Fruit fly (Drosophila melanogaster) whole organism, wandering third instar larva: ENCODE measurements around the gene Polr2M.

ENCODE experiments used
- Abd-B ChIP-seq: fragments of >200 bp; optimal IDR thresholded peaks from 2 replicates; lab custom pipeline; 2017; ENCODE audit warnings: missing biosample characterization, missing genetic modification characterization
- CG32264 ChIP-seq: fragments of 200-800 bp; sonication (Bioruptor generic); optimal IDR thresholded peaks from 2 replicates; lab custom pipeline; 2016; ENCODE audit warnings: missing biosample characterization, missing genetic modification characterization
- CG9705 ChIP-seq: fragments of 200-800 bp; sonication (Bioruptor generic); optimal IDR thresholded peaks from 2 replicates; lab custom pipeline; 2018; ENCODE audit warnings: missing biosample characterization, mild to moderate bottlenecking, missing genetic modification characterization
- CrebA ChIP-seq: fragments of 200-800 bp; sonication (Bioruptor generic); optimal IDR thresholded peaks from 2 replicates; lab custom pipeline; 2016; ENCODE audit warnings: missing biosample characterization, mild to moderate bottlenecking, missing genetic modification characterization, borderline replicate concordance
- Dfd ChIP-seq: fragments of >200 bp; optimal IDR thresholded peaks from 2 replicates; lab custom pipeline; 2017; ENCODE audit warnings: missing biosample characterization, missing genetic modification characterization
- Dif ChIP-seq: fragments of 200-275, 200-300 bp; sonication (Bioruptor generic); optimal IDR thresholded peaks from 2 replicates; lab custom pipeline; 2018; ENCODE audit warnings: missing biosample characterization, missing genetic modification characterization; ENCODE audit not compliant: partially characterized antibody
- GATAd ChIP-seq: sonication (Bioruptor generic); optimal IDR thresholded peaks from 2 replicates; lab custom pipeline; 2016; ENCODE audit warnings: missing biosample characterization, missing genetic modification characterization
- HLH106 ChIP-seq: fragments of 200-800 bp; optimal IDR thresholded peaks from 3 replicates; lab custom pipeline; 2019; ENCODE audit warnings: missing biosample characterization, mild to moderate bottlenecking, missing genetic modification characterization, moderate library complexity
- Hnf4 ChIP-seq: fragments of 200-800 bp; sonication (Bioruptor generic); optimal IDR thresholded peaks from 2 replicates; lab custom pipeline; 2016; ENCODE audit warnings: missing biosample characterization, mild to moderate bottlenecking, missing genetic modification characterization
- Hr78 ChIP-seq: fragments of >200 bp; optimal IDR thresholded peaks from 2 replicates; lab custom pipeline; 2017; ENCODE audit warnings: missing biosample characterization, missing genetic modification characterization
- Hr83 ChIP-seq: fragments of 200-300 bp; sonication (Bioruptor generic); optimal IDR thresholded peaks from 2 replicates; lab custom pipeline; 2016; ENCODE audit warnings: missing biosample characterization, mild to moderate bottlenecking, missing genetic modification characterization, moderate library complexity; ENCODE audit not compliant: poor library complexity, severe bottlenecking
- Jra ChIP-seq: sonication (Bioruptor generic); optimal IDR thresholded peaks from 2 replicates; lab custom pipeline; 2016; ENCODE audit warnings: missing biosample characterization, missing genetic modification characterization
- Mio ChIP-seq: sonication (Bioruptor generic); optimal IDR thresholded peaks from 2 replicates; lab custom pipeline; 2016; ENCODE audit warnings: missing biosample characterization, missing genetic modification characterization
- Myc ChIP-seq: fragments of >200 bp; optimal IDR thresholded peaks from 2 replicates; lab custom pipeline; 2017
- N ChIP-seq: fragments of >200 bp; optimal IDR thresholded peaks from 2 replicates; lab custom pipeline; 2018; ENCODE audit warnings: missing biosample characterization, missing external identifiers, missing genetic modification characterization
- OdsH ChIP-seq: fragments of 200-800 bp; sonication (Bioruptor generic); optimal IDR thresholded peaks from 2 replicates; lab custom pipeline; 2016; ENCODE audit warnings: missing biosample characterization, mild to moderate bottlenecking, missing genetic modification characterization
- Rel ChIP-seq, 2 experiments: fragments of 200-800 bp; sonication (Bioruptor generic) in 1 of 2; optimal IDR thresholded peaks; 2 replicates in 1 of 2; 3 replicates in 1 of 2; lab custom pipeline; 2016 to 2019; ENCODE audit warnings: mild to moderate bottlenecking in 2 of 2, missing biosample characterization in 2 of 2, missing genetic modification characterization in 2 of 2, moderate library complexity in 1 of 2
- Sp1 ChIP-seq: fragments of 200-800 bp; sonication (Bioruptor generic); optimal IDR thresholded peaks from 3 replicates; lab custom pipeline; 2019; ENCODE audit warnings: missing biosample characterization, mild to moderate bottlenecking, missing genetic modification characterization, moderate library complexity
- Vsx2 ChIP-seq: fragments of 200-300, 225-300 bp; sonication (Bioruptor generic); optimal IDR thresholded peaks from 2 replicates; lab custom pipeline; 2018; ENCODE audit warnings: missing biosample characterization, missing genetic modification characterization; ENCODE audit not compliant: partially characterized antibody
- br ChIP-seq: fragments of 200-800 bp; sonication (Bioruptor generic); optimal IDR thresholded peaks from 2 replicates; lab custom pipeline; 2016; ENCODE audit warnings: missing biosample characterization, missing genetic modification characterization
- brk ChIP-seq: fragments of 200-800 bp; sonication (Bioruptor generic); optimal IDR thresholded peaks from 2 replicates; lab custom pipeline; 2016; ENCODE audit warnings: missing biosample characterization, mild to moderate bottlenecking, missing genetic modification characterization
- dl ChIP-seq, 2 experiments: fragments of 175-275, 200-275 bp in 1 of 2; fragments of 200-275 bp in 1 of 2; sonication (Bioruptor generic); optimal IDR thresholded peaks; lab custom pipeline; 2018; ENCODE audit warnings: mild to moderate bottlenecking in 2 of 2, missing biosample characterization in 2 of 2, missing genetic modification characterization in 2 of 2, moderate library complexity in 2 of 2; ENCODE audit not compliant: partially characterized antibody in 2 of 2, insufficient read depth in 1 of 2
- dmrt93B ChIP-seq: fragments of 200-800 bp; sonication (Bioruptor generic); optimal IDR thresholded peaks from 2 replicates; lab custom pipeline; 2018; ENCODE audit warnings: missing biosample characterization, mild to moderate bottlenecking, missing genetic modification characterization
- dsf ChIP-seq: sonication (Bioruptor generic); optimal IDR thresholded peaks from 2 replicates; lab custom pipeline; 2016; ENCODE audit warnings: missing biosample characterization, missing genetic modification characterization, borderline replicate concordance
- ey ChIP-seq: fragments of 200-800 bp; sonication (Bioruptor generic); optimal IDR thresholded peaks from 2 replicates; lab custom pipeline; 2016; ENCODE audit warnings: missing biosample characterization, missing genetic modification characterization
- foxo ChIP-seq, 2 experiments: fragments of 200-800 bp; sonication (Bioruptor generic); optimal IDR thresholded peaks; 2 replicates in 1 of 2; 3 replicates in 1 of 2; lab custom pipeline; 2016 to 2017; ENCODE audit warnings: missing biosample characterization in 2 of 2, missing genetic modification characterization in 2 of 2
- fru ChIP-seq: fragments of 200-800 bp; sonication (Bioruptor generic); optimal IDR thresholded peaks from 3 replicates; lab custom pipeline; 2016; ENCODE audit warnings: missing biosample characterization, mild to moderate bottlenecking, missing genetic modification characterization
- h ChIP-seq: fragments of 200-800 bp; sonication (Bioruptor generic); optimal IDR thresholded peaks from 3 replicates; lab custom pipeline; 2016; ENCODE audit warnings: missing biosample characterization, mild to moderate bottlenecking, missing genetic modification characterization
- jim ChIP-seq: fragments of 175-275, 200-325 bp; sonication (Bioruptor generic); optimal IDR thresholded peaks from 2 replicates; lab custom pipeline; 2016; ENCODE audit warnings: missing biosample characterization, mild to moderate bottlenecking, missing genetic modification characterization
- lola ChIP-seq: fragments of >200 bp; optimal IDR thresholded peaks from 2 replicates; lab custom pipeline; 2017; ENCODE audit warnings: missing biosample characterization, missing genetic modification characterization
- pan ChIP-seq: fragments of >200 bp; optimal IDR thresholded peaks from 2 replicates; lab custom pipeline; 2017
- psq ChIP-seq: fragments of 200-800 bp; sonication (Bioruptor generic); optimal IDR thresholded peaks from 3 replicates; lab custom pipeline; 2017; ENCODE audit warnings: missing biosample characterization, mild to moderate bottlenecking, missing genetic modification characterization, moderate library complexity
- rgr ChIP-seq: fragments of 200-800 bp; sonication (Bioruptor generic); optimal IDR thresholded peaks from 3 replicates; lab custom pipeline; 2016; ENCODE audit warnings: missing biosample characterization, mild to moderate bottlenecking, missing genetic modification characterization
- sage ChIP-seq: fragments of 200-800 bp; sonication (Bioruptor generic); optimal IDR thresholded peaks from 2 replicates; lab custom pipeline; 2016; ENCODE audit warnings: missing biosample characterization, mild to moderate bottlenecking, missing genetic modification characterization
- sv ChIP-seq: fragments of 200-800 bp; sonication (Bioruptor generic); optimal IDR thresholded peaks from 3 replicates; lab custom pipeline; 2016; ENCODE audit warnings: missing biosample characterization, missing genetic modification characterization
- tai ChIP-seq: sonication (Bioruptor generic); optimal IDR thresholded peaks from 2 replicates; lab custom pipeline; 2016; ENCODE audit warnings: missing biosample characterization, missing genetic modification characterization
- usp ChIP-seq: fragments of >200 bp; optimal IDR thresholded peaks from 2 replicates; lab custom pipeline; 2017; ENCODE audit warnings: missing biosample characterization, missing genetic modification characterization
- woc ChIP-seq: sonication (Bioruptor generic); optimal IDR thresholded peaks from 2 replicates; lab custom pipeline; 2016; ENCODE audit warnings: missing biosample characterization, mild to moderate bottlenecking, missing genetic modification characterization

The Polr2M gene

dm6 chr3R:19190020-19190419 is 39.2 kb upstream of the Polr2M start:
- TF ChIP-seq sage (GFP tag; lab: Kevin White, UChicago) (no peak), woc (GFP tag; lab: Kevin White, UChicago) (no peak), Dfd (GFP tag; lab: Kevin White, UChicago) (peak; percentile 81), dl (GFP tag; optimal IDR thresholded peaks at IDR 0.05; lab: Kevin White, UChicago; ENCODE audit: insufficient read depth in 1 of 2, partially characterized antibody in 2 of 2) (no peak), usp (GFP tag; lab: Kevin White, UChicago) (no peak), brk (GFP tag; lab: Kevin White, UChicago) (no peak), Mio (GFP tag; lab: Kevin White, UChicago) (no peak), GATAd (GFP tag; lab: Kevin White, UChicago) (no peak), OdsH (GFP tag; lab: Kevin White, UChicago) (no peak)

DNA sequence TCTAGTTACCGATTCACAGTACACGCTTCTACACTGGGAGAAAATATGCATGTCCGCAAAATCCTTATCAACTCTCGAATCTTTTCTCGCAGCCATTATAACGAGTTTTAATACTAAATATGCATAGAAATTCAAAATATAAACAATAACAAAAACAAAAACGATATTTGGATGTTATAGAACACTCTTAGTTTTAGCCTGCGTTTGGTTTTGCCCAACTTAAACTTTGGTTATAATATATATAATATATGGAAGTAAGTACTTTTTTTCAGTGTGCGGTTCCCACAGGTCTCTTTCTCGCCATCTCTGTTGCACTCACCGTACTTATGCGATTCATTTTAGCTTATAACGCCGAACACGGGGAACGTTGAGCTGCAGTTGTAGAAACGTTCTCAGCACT is 17.5 kb upstream of the Polr2M start, which contains the start of gene cry:
TSS of gene cry (plus strand) at position 377 of the 400 bp plus-strand sequence.
- TF ChIP-seq woc (GFP tag; lab: Kevin White, UChicago) (peak; percentile 35), usp (GFP tag; lab: Kevin White, UChicago) (no peak), GATAd (GFP tag; lab: Kevin White, UChicago) (no peak), Vsx2 (GFP tag; lab: Kevin White, UChicago) (no peak), Abd-B (GFP tag; lab: Kevin White, UChicago) (no peak), dl (GFP tag; optimal IDR thresholded peaks at IDR 0.05; lab: Kevin White, UChicago; ENCODE audit: insufficient read depth in 1 of 2, partially characterized antibody in 2 of 2) (no peak), Rel (GFP tag; optimal IDR thresholded peaks at IDR 0.05; lab: Kevin White, UChicago) (no peak), Rel (tag; optimal IDR thresholded peaks at IDR 0.05; lab: Kevin White, UChicago) (no peak), OdsH (GFP tag; lab: Kevin White, UChicago) (peak; percentile 74), dsf (no peak), sv (no peak), Dif (GFP tag; lab: Kevin White, UChicago) (no peak), Jra (GFP tag; lab: Kevin White, UChicago) (no peak), rgr (GFP tag; lab: Kevin White, UChicago) (peak; percentile 80), br (GFP tag; lab: Kevin White, UChicago) (peak; percentile 61), CrebA (GFP tag; lab: Kevin White, UChicago) (no peak), Sp1 (GFP tag; lab: Kevin White, UChicago) (peak; percentile 73), foxo (GFP tag; optimal IDR thresholded peaks at IDR 0.05; lab: Kevin White, UChicago) (peak in 1 of 2 experiments; percentile 79), HLH106 (tag; lab: Kevin White, UChicago) (peak; percentile 79), N (GFP tag; lab: Kevin White, UChicago) (no peak), Dfd (GFP tag; lab: Kevin White, UChicago) (no peak), Hnf4 (GFP tag; lab: Kevin White, UChicago) (peak; percentile 59), pan (lab: Kevin White, UChicago) (no peak), jim (no peak), Myc (lab: Kevin White, UChicago) (no peak), Hr83 (GFP tag; lab: Kevin White, UChicago) (no peak), dmrt93B (peak; percentile 73), h (GFP tag; lab: Kevin White, UChicago) (peak; percentile 83), Hr78 (GFP tag; lab: Kevin White, UChicago) (no peak), tai (GFP tag; lab: Kevin White, UChicago) (peak; percentile 42), psq (GFP tag; lab: Kevin White, UChicago) (peak; percentile 78), sage (GFP tag; lab: Kevin White, UChicago) (no peak), ey (peak; percentile 66), brk (GFP tag; lab: Kevin White, UChicago) (peak; percentile 62), fru (GFP tag; lab: Kevin White, UChicago) (peak; percentile 81), lola (GFP tag; lab: Kevin White, UChicago) (no peak), CG9705 (peak; percentile 49), CG32264 (GFP tag; lab: Kevin White, UChicago) (no peak), Mio (GFP tag; lab: Kevin White, UChicago) (no peak)
